Worm (Caenorhabditis elegans): ENCODE measurements around the gene H05C05.2.

Gene H05C05.2

ce11 chrIII:2965534-2965933, at the start of gene H05C05.2:
Gene H05C05.2, minus strand, starts transcription at chrIII:2965634.
- TF ChIP-seq nhr-237 (tag; optimal IDR thresholded peaks at IDR 0.05) (no peak), ztf-11 (tag; optimal IDR thresholded peaks at IDR 0.05) (no peak), elt-3 (tag; optimal IDR thresholded peaks at IDR 0.05) (no peak), sma-9 (GFP tag; optimal IDR thresholded peaks at IDR 0.05) (no peak), sma-9 (tag; optimal IDR thresholded peaks at IDR 0.05) (no peak)

- TF ChIP-seq ama-1 (optimal IDR thresholded peaks at IDR 0.05): no peak
- no peak for TF ChIP-seq mbf-1 (tag; optimal IDR thresholded peaks at IDR 0.05)
- TF ChIP-seq F13H6.1 (tag; optimal IDR thresholded peaks at IDR 0.05): no peak
- no peak for TF ChIP-seq blmp-1 (tag; optimal IDR thresholded peaks at IDR 0.05; ENCODE audit: insufficient read depth)
- no peak for TF ChIP-seq mdl-1 (tag; optimal IDR thresholded peaks at IDR 0.05)
- TF ChIP-seq nhr-237 (tag; optimal IDR thresholded peaks at IDR 0.05): no peak
- TF ChIP-seq ztf-11 (tag; optimal IDR thresholded peaks at IDR 0.05): no peak
- TF ChIP-seq ceh-82 (tag; optimal IDR thresholded peaks at IDR 0.05): no peak
- TF ChIP-seq C34F6.9 (tag; optimal IDR thresholded peaks at IDR 0.05): no peak
- TF ChIP-seq Y55F3AM.14 (GFP tag; optimal IDR thresholded peaks at IDR 0.05): no peak
- no peak for TF ChIP-seq nhr-77 (tag; optimal IDR thresholded peaks at IDR 0.05)
- TF ChIP-seq R02D3.7 (tag; optimal IDR thresholded peaks at IDR 0.05): no peak
- no peak for TF ChIP-seq gmeb-1 (tag; optimal IDR thresholded peaks at IDR 0.05)
Measured at ce11 chrIII:2995288-2995687, 29.9 kb upstream of the H05C05.2 start.

- TF ChIP-seq dmd-4 (tag; optimal IDR thresholded peaks at IDR 0.05) (no peak), elt-3 (tag; optimal IDR thresholded peaks at IDR 0.05) (no peak)
Measured at ce11 chrIII:2993963-2994362, 28.5 kb upstream of the H05C05.2 start.

ce11 chrIII:2992234-2992633, 26.8 kb upstream of the H05C05.2 start:
- TF ChIP-seq Y55F3AM.14 (GFP tag; optimal IDR thresholded peaks at IDR 0.05) (no peak), ztf-4 (tag; optimal IDR thresholded peaks at IDR 0.05) (no peak), lsy-2 (tag; optimal IDR thresholded peaks at IDR 0.05) (no peak), ceh-82 (tag; optimal IDR thresholded peaks at IDR 0.05) (no peak), unc-62 (GFP tag; optimal IDR thresholded peaks at IDR 0.05) (no peak), zag-1 (tag; optimal IDR thresholded peaks at IDR 0.05) (no peak), ama-1 (optimal IDR thresholded peaks at IDR 0.05) (no peak), snpc-4 (tag; optimal IDR thresholded peaks at IDR 0.05) (no peak), nhr-10 (tag; optimal IDR thresholded peaks at IDR 0.05) (no peak), elt-1 (tag; optimal IDR thresholded peaks at IDR 0.05) (no peak), nhr-11 (tag; optimal IDR thresholded peaks at IDR 0.05) (no peak), gmeb-1 (tag; optimal IDR thresholded peaks at IDR 0.05) (no peak), nhr-237 (tag; optimal IDR thresholded peaks at IDR 0.05) (no peak), ztf-11 (tag; optimal IDR thresholded peaks at IDR 0.05) (no peak), ztf-1 (GFP tag; conservative IDR thresholded peaks at IDR 0.05) (no peak), crh-2 (tag; optimal IDR thresholded peaks at IDR 0.05) (no peak), elt-3 (tag; optimal IDR thresholded peaks at IDR 0.05) (no peak), mbf-1 (tag; optimal IDR thresholded peaks at IDR 0.05) (no peak), nhr-77 (tag; optimal IDR thresholded peaks at IDR 0.05) (no peak)

- no peak for TF ChIP-seq snpc-4 (tag; optimal IDR thresholded peaks at IDR 0.05)
- no peak for TF ChIP-seq skn-1 (tag; optimal IDR thresholded peaks at IDR 0.05)
- no peak for TF ChIP-seq ama-1 (optimal IDR thresholded peaks at IDR 0.05)
- no peak for TF ChIP-seq zag-1 (tag; optimal IDR thresholded peaks at IDR 0.05)
- no peak for TF ChIP-seq nhr-6 (tag; optimal IDR thresholded peaks at IDR 0.05)
- no peak for TF ChIP-seq alr-1 (tag; optimal IDR thresholded peaks at IDR 0.05)
- TF ChIP-seq nhr-25 (tag; optimal IDR thresholded peaks at IDR 0.05): no peak
- no peak for TF ChIP-seq lin-39 (tag; optimal IDR thresholded peaks at IDR 0.05)
- no peak for TF ChIP-seq ceh-16 (tag; optimal IDR thresholded peaks at IDR 0.05)
- no peak for TF ChIP-seq aly-2 (tag; optimal IDR thresholded peaks at IDR 0.05)
- no peak for TF ChIP-seq blmp-1 (tag; optimal IDR thresholded peaks at IDR 0.05; ENCODE audit: insufficient read depth)
- no peak for TF ChIP-seq peb-1 (tag; optimal IDR thresholded peaks at IDR 0.05)
- no peak for TF ChIP-seq sma-9 (GFP tag; optimal IDR thresholded peaks at IDR 0.05)
- no peak for TF ChIP-seq sma-9 (tag; optimal IDR thresholded peaks at IDR 0.05)
- TF ChIP-seq ztf-11 (tag; optimal IDR thresholded peaks at IDR 0.05): no peak
- no peak for TF ChIP-seq dmd-4 (tag; optimal IDR thresholded peaks at IDR 0.05)
- TF ChIP-seq Y55F3AM.14 (GFP tag; optimal IDR thresholded peaks at IDR 0.05): no peak
- TF ChIP-seq unc-39 (tag; optimal IDR thresholded peaks at IDR 0.05): no peak
- TF ChIP-seq nhr-129 (tag; optimal IDR thresholded peaks at IDR 0.05): no peak
- TF ChIP-seq R02D3.7 (tag; optimal IDR thresholded peaks at IDR 0.05): no peak
Measured at ce11 chrIII:2989957-2990356, 24.5 kb upstream of the H05C05.2 start, which contains the start of gene Y55D5A.4. Gene Y55D5A.4, minus strand, starts transcription at chrIII:2990057.
